Worm (Caenorhabditis elegans) whole organism, late embryonic: ENCODE results near the gene F49H12.3.

Experiments
- lim-6 ChIP-seq: sonication (generic microtip); optimal IDR thresholded peaks from 2 replicates; lab custom pipeline; 2016; ENCODE audit warnings: missing genetic modification characterization, missing compliant biosample characterization
- syd-9 ChIP-seq: sonication (generic microtip); optimal IDR thresholded peaks from 2 replicates; lab custom pipeline; 2016; ENCODE audit warnings: mild to moderate bottlenecking, missing genetic modification characterization, moderate library complexity, missing compliant biosample characterization

ce11 chrX:2078822-2079221 lies 5.4 kb upstream of the F49H12.3 start:
- TF ChIP-seq lim-6 (tag; lab: Kevin White, UChicago) (no peak), syd-9 (tag; lab: Kevin White, UChicago) (no peak)
